Worm (Caenorhabditis elegans): ENCODE data around the gene nstp-8.

Gene nstp-8

ce11 chrV:2215352-2215751 is at the start of gene nstp-8:
TSS of gene nstp-8 (plus strand) at chrV:2215652.
- TF ChIP-seq fkh-8 (tag; optimal IDR thresholded peaks at IDR 0.05): no peak
- TF ChIP-seq zag-1 (tag; optimal IDR thresholded peaks at IDR 0.05): no peak
- TF ChIP-seq sptf-1 (tag; optimal IDR thresholded peaks at IDR 0.05): no peak
- TF ChIP-seq blmp-1 (tag; optimal IDR thresholded peaks at IDR 0.05): peak; percentile 30

ce11 chrV:2166679-2167078 is 48.8 kb upstream of the nstp-8 start, which contains the start of gene srbc-19:
TSS of gene srbc-19 (minus strand) at chrV:2166779.
- TF ChIP-seq lir-3 (tag; optimal IDR thresholded peaks at IDR 0.05; ENCODE audit: poor library complexity): no peak
- TF ChIP-seq unc-62 (GFP tag; optimal IDR thresholded peaks at IDR 0.05): no peak
- no peak for TF ChIP-seq elt-3 (tag; optimal IDR thresholded peaks at IDR 0.05)
- TF ChIP-seq snpc-4 (tag; optimal IDR thresholded peaks at IDR 0.05): no peak

DNA sequence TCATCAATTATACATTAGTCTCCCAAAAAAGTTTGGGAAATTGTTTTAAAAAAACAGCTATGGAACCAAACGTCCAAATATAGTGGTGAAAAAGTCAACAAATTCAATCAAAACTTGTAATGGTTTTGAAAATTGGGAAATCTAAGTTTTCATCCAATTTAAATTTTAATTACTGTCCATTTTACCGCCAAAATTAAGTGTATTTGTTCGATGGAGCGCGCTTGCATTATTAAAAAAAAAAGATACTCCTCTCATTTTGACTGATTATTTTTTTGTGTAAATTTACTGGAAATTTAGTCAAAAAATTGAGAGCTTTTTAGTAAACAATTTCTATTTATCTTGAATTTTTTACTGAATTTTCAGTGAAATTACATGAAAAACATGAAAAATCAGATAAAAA is 41.0 kb upstream of the nstp-8 start:
- no peak for TF ChIP-seq pax-3 (tag; optimal IDR thresholded peaks at IDR 0.05)
- TF ChIP-seq efl-1 (optimal IDR thresholded peaks at IDR 0.05): no peak
- peak; percentile 19 to 92 for TF ChIP-seq efl-1 (GFP tag; optimal IDR thresholded peaks at IDR 0.05 in 1 of 2)
- TF ChIP-seq isw-1 (GFP tag; IDR thresholded peaks at IDR 0.05): no peak

DNA sequence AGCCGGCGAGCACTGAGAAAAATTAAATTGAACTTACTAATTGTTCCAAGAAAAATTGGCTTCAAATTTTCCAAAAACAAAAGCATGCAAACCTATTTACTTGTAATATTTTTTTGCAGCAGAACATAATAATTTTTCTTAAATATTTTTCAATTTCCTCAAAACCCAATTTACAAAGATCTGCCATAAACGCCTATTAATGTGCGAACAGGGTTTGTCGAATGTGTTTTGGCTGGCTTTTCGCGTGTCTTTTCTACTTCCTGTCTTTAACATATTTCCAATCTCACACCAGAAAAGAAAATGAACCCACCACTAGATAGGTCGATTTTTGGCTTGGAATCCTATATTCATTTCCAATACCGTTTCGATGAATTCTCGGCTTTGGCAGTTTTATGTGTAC is 40.2 kb upstream of the nstp-8 start, which contains the start of gene C45H4.18:
Gene C45H4.18, plus strand, starts transcription at position 301 of the 400 bp plus-strand sequence.
- TF ChIP-seq pqm-1 (tag; optimal IDR thresholded peaks at IDR 0.05): no peak
- no peak for TF ChIP-seq grh-1 (GFP tag; IDR thresholded peaks at IDR 0.05)
- TF ChIP-seq hlh-17 (GFP tag; optimal IDR thresholded peaks at IDR 0.05; ENCODE audit: borderline replicate concordance): no peak
- no peak for TF ChIP-seq ceh-63 (GFP tag; optimal IDR thresholded peaks at IDR 0.05)
- TF ChIP-seq fkh-4 (tag; optimal IDR thresholded peaks at IDR 0.05; ENCODE audit: borderline replicate concordance): no peak
- no peak for TF ChIP-seq ceh-82 (tag; optimal IDR thresholded peaks at IDR 0.05)
- TF ChIP-seq sptf-1 (tag; optimal IDR thresholded peaks at IDR 0.05): no peak
- no peak for TF ChIP-seq lin-39 (tag; optimal IDR thresholded peaks at IDR 0.05)

DNA sequence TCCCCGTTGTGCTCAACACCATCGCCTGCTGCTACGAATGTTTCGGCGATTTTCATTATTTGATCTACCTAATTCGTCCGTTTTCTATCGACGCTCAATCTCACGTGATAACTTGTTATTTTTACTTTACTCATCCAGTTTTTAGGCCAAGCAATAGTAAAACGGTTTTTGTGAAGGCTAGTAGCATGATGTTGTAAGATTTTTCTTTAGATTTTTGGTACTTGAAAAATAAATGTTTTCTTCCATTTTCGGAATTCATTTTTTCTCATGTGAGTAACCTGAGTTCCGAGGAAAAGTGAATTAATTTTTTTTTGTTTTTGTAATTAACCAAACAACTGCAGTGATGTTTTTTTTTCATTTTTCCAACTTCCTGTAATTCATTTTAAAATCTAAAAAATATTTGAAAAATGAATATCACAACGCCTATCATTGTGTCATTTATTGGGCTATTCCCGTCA is 38.1 kb upstream of the nstp-8 start, which contains the start of gene srbc-17:
Gene srbc-17, plus strand, starts transcription at position 408 of the 458 bp plus-strand sequence.
- TF ChIP-seq nhr-90 (tag; optimal IDR thresholded peaks at IDR 0.05; ENCODE audit: poor library complexity) (no peak), nhr-47 (tag; optimal IDR thresholded peaks at IDR 0.05) (no peak), nhr-11 (tag; optimal IDR thresholded peaks at IDR 0.05) (no peak), elt-2 (tag; optimal IDR thresholded peaks at IDR 0.05) (no peak), ztf-4 (tag; optimal IDR thresholded peaks at IDR 0.05) (no peak), unc-62 (GFP tag; optimal IDR thresholded peaks at IDR 0.05) (no peak), mab-9 (GFP tag; IDR thresholded peaks at IDR 0.05) (no peak)

- TF ChIP-seq ces-1 (GFP tag; optimal IDR thresholded peaks at IDR 0.05) (no peak), alr-1 (tag; optimal IDR thresholded peaks at IDR 0.05; ENCODE audit: borderline replicate concordance) (no peak), xbp-1 (tag; optimal IDR thresholded peaks at IDR 0.05) (no peak), C16A3.4 (tag; optimal IDR thresholded peaks at IDR 0.05) (no peak), lin-15B (tag; optimal IDR thresholded peaks at IDR 0.05) (no peak), ztf-11 (tag; optimal IDR thresholded peaks at IDR 0.05) (no peak), ama-1 (optimal IDR thresholded peaks at IDR 0.05) (no peak), C04F5.9 (tag; optimal IDR thresholded peaks at IDR 0.05) (no peak), ceh-63 (GFP tag; optimal IDR thresholded peaks at IDR 0.05) (no peak)
Measured at ce11 chrV:2179214-2179613, 36.2 kb upstream of the nstp-8 start, which contains the start of gene cyp-33C1. TSS of gene cyp-33C1 (plus strand) at chrV:2179514.

Measured in whole organism, L1 larva.